Worm (Caenorhabditis elegans) whole organism, L1 larva: ENCODE measurements around the gene C45G9.15.

Source experiments
- alr-1 ChIP-seq: fragments of 200-800 bp; sonication (Bioruptor generic); optimal IDR thresholded peaks from 2 replicates; lab custom pipeline; 2018; ENCODE audit warnings: borderline replicate concordance, mild to moderate bottlenecking, missing genetic modification characterization, missing compliant biosample characterization
- ceh-82 ChIP-seq, 3 experiments: fragments of 150-350 bp in 1 of 3; sonication (generic microtip) in 2 of 3; optimal IDR thresholded peaks; 2 replicates each; lab custom pipeline; 2014 to 2017; ENCODE audit warnings: missing biosample characterization in 3 of 3, missing genetic modification characterization in 3 of 3
- mep-1 ChIP-seq: fragments of 150-350 bp; optimal IDR thresholded peaks from 2 replicates; lab custom pipeline; 2014; ENCODE audit warnings: missing biosample characterization, missing genetic modification characterization
- nhr-19 ChIP-seq: fragments of 200-800 bp; sonication (Bioruptor generic); conservative IDR thresholded peaks from 2 replicates; pipeline ENCODE4 v1.3.6; 2022; ENCODE audit warnings: missing genetic modification characterization, missing compliant biosample characterization
- rnt-1 ChIP-seq: sonication (generic microtip); optimal IDR thresholded peaks from 2 replicates; lab custom pipeline; 2016; ENCODE audit warnings: mild to moderate bottlenecking, missing genetic modification characterization, moderate library complexity, missing compliant biosample characterization
- tbx-2 ChIP-seq: sonication (generic microtip); optimal IDR thresholded peaks from 2 replicates; lab custom pipeline; 2016; ENCODE audit warnings: missing genetic modification characterization, missing compliant biosample characterization
- zag-1 ChIP-seq: fragments of 150-350 bp; optimal IDR thresholded peaks from 2 replicates; lab custom pipeline; 2014; ENCODE audit warnings: missing biosample characterization, missing genetic modification characterization

DNA sequence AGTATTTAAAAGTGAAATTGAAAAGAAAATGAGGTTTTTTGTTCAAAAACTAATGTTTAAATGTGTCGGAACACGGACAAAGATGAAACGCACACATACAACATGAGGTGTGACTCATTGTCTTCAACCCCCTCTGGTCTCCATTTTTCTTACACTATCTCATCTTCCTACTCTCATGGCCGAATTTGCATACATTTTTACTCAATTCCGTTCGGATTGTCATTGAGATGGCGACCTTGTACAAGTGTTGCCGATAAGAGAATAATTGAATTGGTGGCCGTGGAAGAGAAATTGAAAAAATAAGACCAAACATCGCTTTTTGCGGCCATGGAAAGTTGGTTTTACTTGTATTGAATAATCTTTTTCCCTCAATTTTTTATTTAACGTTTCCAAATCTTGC is 4.7 kb downstream of the C45G9.15 start, which contains the start of gene txbp-3:
- TF ChIP-seq nhr-19 (GFP tag; lab: Robert Waterston, UW) (no peak), alr-1 (tag; lab: Kevin White, UChicago) (no peak), mep-1 (tag; lab: Kevin White, UChicago) (peak; percentile 81), tbx-2 (no peak), ceh-82 (tag; optimal IDR thresholded peaks at IDR 0.05; lab: Kevin White, UChicago) (no peak), rnt-1 (peak; percentile 21), zag-1 (tag; lab: Kevin White, UChicago) (no peak)
